Worm (Caenorhabditis elegans): Measurements from ENCODE around the gene grl-5.

Gene grl-5

ce11 chrV:4387916-4388315 is 26.5 kb downstream of the grl-5 start:
- TF ChIP-seq lsy-2 (tag; optimal IDR thresholded peaks at IDR 0.05) (peak; percentile 21), unc-39 (tag; optimal IDR thresholded peaks at IDR 0.05) (no peak)

- TF ChIP-seq zip-8 (tag; optimal IDR thresholded peaks at IDR 0.05) (no peak), drap-1 (GFP tag; optimal IDR thresholded peaks at IDR 0.05) (no peak), ztf-11 (tag; optimal IDR thresholded peaks at IDR 0.05) (no peak), cnd-1 (tag; optimal IDR thresholded peaks at IDR 0.05) (no peak), tbx-8 (GFP tag; optimal IDR thresholded peaks at IDR 0.05) (no peak), elt-1 (tag; optimal IDR thresholded peaks at IDR 0.05; ENCODE audit: borderline replicate concordance, insufficient read depth) (no peak), ceh-83 (GFP tag; optimal IDR thresholded peaks at IDR 0.05) (no peak)
These were observed 27.1 kb downstream of the grl-5 start, which contains the start of gene F13A2.9 for ce11 chrV:4387402-4387801. Gene F13A2.9 (minus strand): TSS chrV:4387502.

ce11 chrV:4386173-4386572 is 28.3 kb downstream of the grl-5 start, which contains the start of gene F13A2.10:
Gene F13A2.10 (minus strand): TSS chrV:4386273.
- no peak for TF ChIP-seq cnd-1 (tag; optimal IDR thresholded peaks at IDR 0.05)
- TF ChIP-seq mls-2 (tag; optimal IDR thresholded peaks at IDR 0.05), result no peak
- TF ChIP-seq ceh-43 (GFP tag; optimal IDR thresholded peaks at IDR 0.05), result no peak
- no peak for TF ChIP-seq sptf-1 (tag; optimal IDR thresholded peaks at IDR 0.05)
- TF ChIP-seq ceh-83 (GFP tag; optimal IDR thresholded peaks at IDR 0.05), result no peak
- TF ChIP-seq ceh-39 (tag; optimal IDR thresholded peaks at IDR 0.05), result no peak
- TF ChIP-seq nhr-12 (tag; optimal IDR thresholded peaks at IDR 0.05), result no peak
- no peak for TF ChIP-seq ztf-11 (tag; optimal IDR thresholded peaks at IDR 0.05)
- TF ChIP-seq elt-3 (tag; optimal IDR thresholded peaks at IDR 0.05), result no peak
- TF ChIP-seq unc-62 (GFP tag; optimal IDR thresholded peaks at IDR 0.05), result no peak
- TF ChIP-seq lin-13 (tag; optimal IDR thresholded peaks at IDR 0.05), result no peak
- TF ChIP-seq pha-4 (tag; optimal IDR thresholded peaks at IDR 0.05), result no peak
- TF ChIP-seq hlh-1 (tag; optimal IDR thresholded peaks at IDR 0.05), result no peak

- TF ChIP-seq sem-2 (GFP tag; optimal IDR thresholded peaks at IDR 0.05) (no peak), mab-5 (tag; optimal IDR thresholded peaks at IDR 0.05) (no peak), snpc-4 (tag; optimal IDR thresholded peaks at IDR 0.05) (no peak), nhr-12 (tag; optimal IDR thresholded peaks at IDR 0.05) (no peak), unc-120 (tag; optimal IDR thresholded peaks at IDR 0.05; ENCODE audit: poor library complexity, severe bottlenecking) (no peak), nhr-2 (tag; optimal IDR thresholded peaks at IDR 0.05) (no peak)
These were observed 30.0 kb downstream of the grl-5 start, which contains the start of gene F13A2.2 for ce11 chrV:4384482-4384881. Gene F13A2.2 (minus strand): TSS chrV:4384582.

ce11 chrV:4382298-4382697 is 32.2 kb downstream of the grl-5 start, which contains the start of gene F13A2.1:
Gene F13A2.1 (minus strand): TSS chrV:4382398.
- TF ChIP-seq sem-2 (GFP tag; optimal IDR thresholded peaks at IDR 0.05), result no peak
- no peak for TF ChIP-seq lin-32 (GFP tag; optimal IDR thresholded peaks at IDR 0.05)
- TF ChIP-seq blmp-1 (tag; optimal IDR thresholded peaks at IDR 0.05), result no peak
- TF ChIP-seq sptf-1 (tag; optimal IDR thresholded peaks at IDR 0.05), result no peak
- TF ChIP-seq nhr-237 (tag; optimal IDR thresholded peaks at IDR 0.05), result no peak
- no peak for TF ChIP-seq mep-1 (tag; optimal IDR thresholded peaks at IDR 0.05)
- TF ChIP-seq tbx-8 (GFP tag; optimal IDR thresholded peaks at IDR 0.05), result no peak
- TF ChIP-seq ceh-43 (GFP tag; optimal IDR thresholded peaks at IDR 0.05), result no peak
- TF ChIP-seq M03D4.4 (tag; optimal IDR thresholded peaks at IDR 0.05), result no peak
- no peak for TF ChIP-seq unc-39 (tag; optimal IDR thresholded peaks at IDR 0.05)
- no peak for TF ChIP-seq ceh-39 (tag; optimal IDR thresholded peaks at IDR 0.05)
- no peak for TF ChIP-seq nhr-28 (tag; optimal IDR thresholded peaks at IDR 0.05)
- no peak for TF ChIP-seq ham-2 (GFP tag; optimal IDR thresholded peaks at IDR 0.05)
- TF ChIP-seq hlh-1 (tag; optimal IDR thresholded peaks at IDR 0.05), result no peak
- no peak for TF ChIP-seq elt-1 (tag; optimal IDR thresholded peaks at IDR 0.05; ENCODE audit: borderline replicate concordance, insufficient read depth)

ce11 chrV:4377622-4378021 is 36.8 kb downstream of the grl-5 start, which contains the start of gene F32D1.8:
Gene F32D1.8 (minus strand): TSS chrV:4377722.
- TF ChIP-seq nhr-12 (tag; optimal IDR thresholded peaks at IDR 0.05), result no peak
- no peak for TF ChIP-seq hlh-1 (tag; optimal IDR thresholded peaks at IDR 0.05)
- TF ChIP-seq drap-1 (GFP tag; optimal IDR thresholded peaks at IDR 0.05), result no peak
- TF ChIP-seq blmp-1 (tag; optimal IDR thresholded peaks at IDR 0.05), result no peak
- TF ChIP-seq ceh-43 (GFP tag; optimal IDR thresholded peaks at IDR 0.05), result no peak
- TF ChIP-seq cnd-1 (tag; optimal IDR thresholded peaks at IDR 0.05), result no peak
- TF ChIP-seq nhr-76 (tag; optimal IDR thresholded peaks at IDR 0.05), result no peak
- TF ChIP-seq elt-3 (tag; optimal IDR thresholded peaks at IDR 0.05), result no peak
- no peak for TF ChIP-seq nhr-28 (tag; optimal IDR thresholded peaks at IDR 0.05)
- no peak for TF ChIP-seq unc-120 (tag; optimal IDR thresholded peaks at IDR 0.05; ENCODE audit: poor library complexity, severe bottlenecking)
- TF ChIP-seq zip-8 (tag; optimal IDR thresholded peaks at IDR 0.05), result no peak
- no peak for TF ChIP-seq unc-39 (tag; optimal IDR thresholded peaks at IDR 0.05)
- no peak for TF ChIP-seq bed-3 (GFP tag; optimal IDR thresholded peaks at IDR 0.05)
- TF ChIP-seq ceh-39 (tag; optimal IDR thresholded peaks at IDR 0.05), result no peak
- TF ChIP-seq ces-1 (GFP tag; optimal IDR thresholded peaks at IDR 0.05), result no peak
- TF ChIP-seq ham-2 (GFP tag; optimal IDR thresholded peaks at IDR 0.05), result no peak
- no peak for TF ChIP-seq flh-1 (GFP tag; optimal IDR thresholded peaks at IDR 0.05)
